Fruit fly (Drosophila melanogaster) whole organism, embryonic: ENCODE data around the gene CG5107.

Experiments used
- Bgb ChIP-seq: fragments of 200-800 bp; sonication (Bioruptor generic); IDR thresholded peaks from 2 replicates; pipeline ENCODE4 v1.3.6; 2022; ENCODE audit warnings: missing biosample characterization, missing genetic modification characterization; ENCODE audit not compliant: partially characterized antibody
- CG10979 ChIP-seq: fragments of 200-800 bp; sonication (Bioruptor generic); optimal IDR thresholded peaks from 2 replicates; lab custom pipeline; 2018; ENCODE audit warnings: missing biosample characterization, mild to moderate bottlenecking, missing genetic modification characterization, moderate library complexity
- CG12391 ChIP-seq: fragments of 200-800 bp; sonication (Bioruptor generic); optimal IDR thresholded peaks from 3 replicates; lab custom pipeline; 2018; ENCODE audit warnings: missing biosample characterization, mild to moderate bottlenecking, missing genetic modification characterization, moderate library complexity
- CG1603 ChIP-seq: fragments of 200-800 bp; sonication (Bioruptor generic); optimal IDR thresholded peaks from 2 replicates; lab custom pipeline; 2019; ENCODE audit warnings: missing biosample characterization, mild to moderate bottlenecking, missing genetic modification characterization, moderate library complexity
- CG18764 ChIP-seq: fragments of 200-800 bp; sonication (Bioruptor generic); optimal IDR thresholded peaks from 3 replicates; lab custom pipeline; 2016; ENCODE audit warnings: missing biosample characterization, missing genetic modification characterization
- CG2678 ChIP-seq: fragments of 200-800 bp; sonication (Bioruptor generic); optimal IDR thresholded peaks from 3 replicates; lab custom pipeline; 2019; ENCODE audit warnings: missing biosample characterization, mild to moderate bottlenecking, missing genetic modification characterization, moderate library complexity
- CG32532 ChIP-seq: fragments of 200-800 bp; sonication (Bioruptor generic); IDR thresholded peaks from 2 replicates; pipeline ENCODE4 v1.3.6; 2022; ENCODE audit warnings: missing biosample characterization, missing genetic modification characterization
- CG3281 ChIP-seq: fragments of 200-800 bp; sonication (Bioruptor generic); optimal IDR thresholded peaks from 3 replicates; lab custom pipeline; 2017; ENCODE audit warnings: missing biosample characterization, mild to moderate bottlenecking, missing genetic modification characterization
- CG34224 ChIP-seq: fragments of 200-800 bp; sonication (Bioruptor generic); IDR thresholded peaks from 3 replicates; pipeline ENCODE4 v1.3.6; 2022; ENCODE audit warnings: missing biosample characterization, missing genetic modification characterization; ENCODE audit not compliant: partially characterized antibody
- CG6689 ChIP-seq: fragments of 200-800 bp; sonication (Bioruptor generic); IDR thresholded peaks from 2 replicates; pipeline ENCODE4 v1.3.6; 2022; ENCODE audit warnings: missing biosample characterization, missing genetic modification characterization
- CG8388 ChIP-seq: fragments of 200-800 bp; sonication (Bioruptor generic); optimal IDR thresholded peaks from 2 replicates; lab custom pipeline; 2019; ENCODE audit warnings: missing biosample characterization, mild to moderate bottlenecking, missing genetic modification characterization, moderate library complexity
- CG8765 ChIP-seq: fragments of 200-800 bp; sonication (Bioruptor generic); IDR thresholded peaks from 2 replicates; pipeline ENCODE4 v1.3.6; 2022; ENCODE audit warnings: missing biosample characterization, missing genetic modification characterization
- CG9727 ChIP-seq: fragments of 200-800 bp; sonication (Bioruptor generic); optimal IDR thresholded peaks from 3 replicates; lab custom pipeline; 2017; ENCODE audit warnings: missing biosample characterization, mild to moderate bottlenecking, missing genetic modification characterization
- D19B ChIP-seq: fragments of 200-800 bp; sonication (Bioruptor generic); optimal IDR thresholded peaks from 2 replicates; lab custom pipeline; 2017; ENCODE audit warnings: missing biosample characterization, mild to moderate bottlenecking, missing genetic modification characterization
- Ets65A ChIP-seq: fragments of 200-800 bp; sonication (Bioruptor generic); peaks from one replicate; lab custom pipeline; 2016; ENCODE audit warnings: missing biosample characterization, missing genetic modification characterization
- Hsf ChIP-seq: fragments of 200-800 bp; sonication (Bioruptor generic); optimal IDR thresholded peaks from 3 replicates; lab custom pipeline; 2016; ENCODE audit warnings: missing biosample characterization, missing genetic modification characterization
- Sox102F ChIP-seq: fragments of 200-800 bp; sonication (Bioruptor generic); optimal IDR thresholded peaks from 2 replicates; lab custom pipeline; 2018; ENCODE audit warnings: missing biosample characterization, mild to moderate bottlenecking, missing genetic modification characterization, moderate library complexity
- Taf1 ChIP-seq: fragments of 200-800 bp; sonication (Bioruptor generic); IDR thresholded peaks from 2 replicates; pipeline ENCODE4 v1.3.6; 2022; ENCODE audit warnings: missing biosample characterization, missing genetic modification characterization
- Xrp1 ChIP-seq: fragments of 200-800 bp; sonication (Bioruptor generic); IDR thresholded peaks from 2 replicates; pipeline ENCODE4 v1.3.6; 2022; ENCODE audit warnings: missing biosample characterization, missing genetic modification characterization
- az2 ChIP-seq: fragments of 200-800 bp; sonication (Bioruptor generic); optimal IDR thresholded peaks from 3 replicates; lab custom pipeline; 2016; ENCODE audit warnings: missing biosample characterization, missing genetic modification characterization
- bsh ChIP-seq, 2 experiments: fragments of 200-800 bp; sonication (Bioruptor generic); optimal IDR thresholded peaks; 2 replicates each; lab custom pipeline; 2017 to 2018; ENCODE audit warnings: mild to moderate bottlenecking in 2 of 2, missing biosample characterization in 2 of 2, missing genetic modification characterization in 2 of 2, moderate library complexity in 1 of 2
- btn ChIP-seq: fragments of 200-800 bp; sonication (Bioruptor generic); optimal IDR thresholded peaks from 2 replicates; lab custom pipeline; 2016; ENCODE audit warnings: missing biosample characterization, missing genetic modification characterization
- dati ChIP-seq: fragments of 200-800 bp; sonication (Bioruptor generic); IDR thresholded peaks from 2 replicates; pipeline ENCODE4 v1.3.6; 2022; ENCODE audit warnings: missing biosample characterization, missing genetic modification characterization
- dmrt99B ChIP-seq: fragments of 200-800 bp; sonication (Bioruptor generic); optimal IDR thresholded peaks from 2 replicates; lab custom pipeline; 2018; ENCODE audit warnings: missing biosample characterization, mild to moderate bottlenecking, missing genetic modification characterization, moderate library complexity
- dysf ChIP-seq: fragments of 200-800 bp; sonication (Bioruptor generic); IDR thresholded peaks from 3 replicates; pipeline ENCODE4 v1.3.6; 2022; ENCODE audit warnings: missing biosample characterization, missing genetic modification characterization
- exex ChIP-seq: fragments of 200-800 bp; sonication (Bioruptor generic); optimal IDR thresholded peaks from 4 replicates; lab custom pipeline; 2018; ENCODE audit warnings: missing biosample characterization, mild to moderate bottlenecking, missing genetic modification characterization, moderate library complexity
- fd102C ChIP-seq: fragments of 200-800 bp; sonication (Bioruptor generic); optimal IDR thresholded peaks from 2 replicates; lab custom pipeline; 2018; ENCODE audit warnings: missing biosample characterization, mild to moderate bottlenecking, missing genetic modification characterization, moderate library complexity
- fd96Cb ChIP-seq: fragments of 200-800 bp; sonication (Bioruptor generic); optimal IDR thresholded peaks from 2 replicates; lab custom pipeline; 2018; ENCODE audit warnings: missing biosample characterization, mild to moderate bottlenecking, missing genetic modification characterization, moderate library complexity
- ftz-f1 ChIP-seq: fragments of 200-800 bp; sonication (Bioruptor generic); optimal IDR thresholded peaks from 2 replicates; lab custom pipeline; 2016; ENCODE audit warnings: missing biosample characterization, missing genetic modification characterization
- gem ChIP-seq: fragments of 200-800 bp; sonication (Bioruptor generic); optimal IDR thresholded peaks from 2 replicates; lab custom pipeline; 2019; ENCODE audit warnings: missing biosample characterization, mild to moderate bottlenecking, missing genetic modification characterization, moderate library complexity
- ind ChIP-seq: fragments of 200-800 bp; sonication (Bioruptor generic); optimal IDR thresholded peaks from 3 replicates; lab custom pipeline; 2016; ENCODE audit warnings: missing biosample characterization, missing genetic modification characterization
- lola ChIP-seq, 3 experiments: fragments of >200 bp in 2 of 3; fragments of 200-800 bp in 1 of 3; sonication (Bioruptor generic) in 1 of 3; optimal IDR thresholded peaks; 2 replicates each; lab custom pipeline; 2017 to 2019; ENCODE audit warnings: missing biosample characterization in 3 of 3, missing genetic modification characterization in 3 of 3, mild to moderate bottlenecking in 1 of 3, moderate library complexity in 1 of 3
- nmo ChIP-seq: fragments of 200-800 bp; sonication (Bioruptor generic); optimal IDR thresholded peaks from 2 replicates; lab custom pipeline; 2018; ENCODE audit warnings: missing biosample characterization, mild to moderate bottlenecking, missing genetic modification characterization, moderate library complexity
- onecut ChIP-seq: fragments of 200-800 bp; sonication (Bioruptor generic); IDR thresholded peaks from 2 replicates; pipeline ENCODE4 v1.3.6; 2022; ENCODE audit warnings: missing biosample characterization, missing genetic modification characterization
- org-1 ChIP-seq: fragments of 200-800 bp; sonication (Bioruptor generic); optimal IDR thresholded peaks from 2 replicates; lab custom pipeline; 2017; ENCODE audit warnings: missing biosample characterization, missing genetic modification characterization
- prd ChIP-seq, 3 experiments: fragments of >200 bp in 2 of 3; fragments of 200-800 bp in 1 of 3; sonication (Bioruptor generic) in 1 of 3; optimal IDR thresholded peaks in 2 of 3; IDR thresholded peaks in 1 of 3; 2 replicates in 2 of 3; 3 replicates in 1 of 3; pipeline versions ENCODE4 v1.3.6 to Lab custom; 2017 to 2022; ENCODE audit warnings: missing biosample characterization in 1 of 3, missing genetic modification characterization in 1 of 3
- pros ChIP-seq: fragments of 200-800 bp; sonication (Bioruptor generic); optimal IDR thresholded peaks from 3 replicates; lab custom pipeline; 2019; ENCODE audit warnings: missing biosample characterization, mild to moderate bottlenecking, missing genetic modification characterization, moderate library complexity
- row ChIP-seq: fragments of 200-800 bp; sonication (Bioruptor generic); IDR thresholded peaks from 3 replicates; pipeline ENCODE4 v1.3.6; 2022; ENCODE audit warnings: missing biosample characterization, missing genetic modification characterization
- sens ChIP-seq: fragments of 200-800 bp; sonication (Bioruptor generic); peaks from one replicate; lab custom pipeline; 2016; ENCODE audit warnings: missing biosample characterization, missing genetic modification characterization
- sima ChIP-seq: fragments of 200-800 bp; sonication (Bioruptor generic); optimal IDR thresholded peaks from 2 replicates; lab custom pipeline; 2016; ENCODE audit warnings: missing biosample characterization, missing genetic modification characterization
- sisA ChIP-seq: fragments of 200-800 bp; sonication (Bioruptor generic); IDR thresholded peaks from 2 replicates; pipeline ENCODE4 v1.3.6; 2022; ENCODE audit warnings: missing biosample characterization, missing genetic modification characterization
- tap ChIP-seq: fragments of 200-800 bp; optimal IDR thresholded peaks from 3 replicates; lab custom pipeline; 2019; ENCODE audit warnings: missing biosample characterization, mild to moderate bottlenecking, missing genetic modification characterization, moderate library complexity
- trh ChIP-seq: fragments of 200-800 bp; sonication (Bioruptor generic); optimal IDR thresholded peaks from 2 replicates; lab custom pipeline; 2016; ENCODE audit warnings: missing biosample characterization, missing genetic modification characterization
- unc-4 ChIP-seq: fragments of 200-800 bp; sonication (Bioruptor generic); IDR thresholded peaks from 2 replicates; pipeline ENCODE4 v1.3.6; 2022; ENCODE audit warnings: missing biosample characterization, missing genetic modification characterization; ENCODE audit not compliant: partially characterized antibody
- zfh1 ChIP-seq: fragments of 200-800 bp; sonication (Bioruptor generic); IDR thresholded peaks from 3 replicates; pipeline ENCODE4 v1.3.6; 2022; ENCODE audit warnings: missing biosample characterization, missing genetic modification characterization

CG5107 gene

DNA sequence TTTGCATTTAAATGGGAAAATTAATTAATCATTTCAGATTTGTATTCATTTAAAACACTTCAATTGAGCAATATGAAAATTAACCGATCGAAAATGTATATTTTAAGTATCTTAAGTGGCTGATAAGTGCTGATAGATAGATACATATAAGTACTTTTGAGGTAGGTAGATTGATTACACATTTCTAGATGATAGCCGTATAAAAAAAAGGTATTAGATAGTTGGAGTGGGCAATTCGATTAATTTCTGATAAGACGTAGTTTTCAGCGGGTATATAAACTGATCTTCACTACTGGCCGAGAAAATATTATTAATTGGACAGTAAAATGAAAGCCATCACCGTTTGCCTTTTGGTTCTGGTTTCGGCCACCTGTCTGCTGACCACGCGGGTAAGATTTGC, at the start of gene CG5107:
CG5107 (plus strand) TSS at position 301 of the 400 bp plus-strand sequence.
- TF ChIP-seq exex (tag; lab: Kevin White, UChicago) = peak; percentile 41
- no peak for TF ChIP-seq unc-4 (GFP tag; lab: Robert Waterston, UW)

DNA sequence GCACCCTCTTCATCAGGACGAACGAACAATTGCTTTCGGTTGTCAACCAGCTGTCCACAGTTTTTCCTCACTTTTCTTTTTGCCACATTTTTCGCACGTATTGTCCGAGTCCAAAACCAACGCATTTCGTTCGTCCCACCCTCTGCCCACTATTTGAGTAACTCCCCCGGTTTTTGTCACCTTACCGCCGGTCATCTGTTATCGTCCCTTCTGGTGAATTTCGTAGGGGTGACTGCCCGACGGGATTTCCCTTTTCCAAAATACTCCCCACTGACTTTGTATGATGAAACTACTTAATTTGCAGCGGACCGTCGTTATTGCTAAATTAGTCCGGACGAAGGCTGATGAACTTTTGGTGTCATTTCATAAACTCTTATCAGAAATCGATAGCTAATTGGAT, 47.9 kb upstream of the CG5107 start:
- TF ChIP-seq Hsf (GFP tag; lab: Kevin White, UChicago) = no peak
- no peak for TF ChIP-seq CG8765 (GFP tag; lab: Robert Waterston, UW)
- no peak for TF ChIP-seq fd102C
- no peak for TF ChIP-seq CG34224 (GFP tag; lab: Robert Waterston, UW)
- peak; percentile 16 for TF ChIP-seq Ets65A (GFP tag; lab: Kevin White, UChicago)
- peak; percentile 63 for TF ChIP-seq sens
- TF ChIP-seq onecut (GFP tag; lab: Robert Waterston, UW) = peak; percentile 12; the same call in 1 of the 2 replicates
- peak; percentile 50 for TF ChIP-seq pros (GFP tag; lab: Kevin White, UChicago)
- no peak for TF ChIP-seq CG8388
- TF ChIP-seq CG3281 (GFP tag; lab: Kevin White, UChicago) = no peak
- TF ChIP-seq, all 482 proteins: peak for 4

DNA sequence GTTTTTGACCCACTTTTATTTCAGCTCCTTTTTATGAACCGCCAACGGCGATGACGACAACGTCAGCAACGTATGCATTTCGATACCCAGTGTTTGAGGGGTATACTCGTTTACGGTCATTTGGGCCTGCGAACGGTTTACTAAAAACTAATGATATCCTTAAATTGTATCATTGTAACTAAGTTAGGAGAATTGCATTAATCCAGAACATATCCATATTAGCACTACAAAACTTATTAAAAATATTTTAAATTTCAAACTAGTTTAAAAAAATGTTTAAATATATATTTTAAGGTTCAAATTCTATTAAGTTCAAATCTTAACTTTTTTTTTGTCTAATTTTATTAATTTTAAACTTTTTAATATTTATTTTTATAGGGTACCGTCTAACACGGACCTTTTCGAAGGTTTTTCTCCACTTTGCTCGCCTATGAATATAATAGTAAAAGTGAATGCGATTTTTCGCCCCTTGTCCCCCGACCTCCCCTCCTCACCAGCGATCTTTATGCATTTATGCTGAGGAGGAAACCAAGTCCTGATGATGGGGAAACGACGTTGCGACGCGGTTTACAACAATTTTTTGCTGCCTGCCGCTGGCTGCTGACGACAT, 45.7 kb upstream of the CG5107 start:
- TF ChIP-seq org-1 = no peak
- TF ChIP-seq bsh (GFP tag; optimal IDR thresholded peaks at IDR 0.05; lab: Kevin White, UChicago) = peak in 1 of 2 experiments; percentile 34
- TF ChIP-seq CG8388 = peak; percentile 19
- TF ChIP-seq dati (GFP tag; lab: Robert Waterston, UW) = no peak
- no peak for TF ChIP-seq zfh1
- no peak for TF ChIP-seq ind (GFP tag; lab: Kevin White, UChicago)
- TF ChIP-seq sisA (GFP tag; lab: Robert Waterston, UW) = no peak
- TF ChIP-seq sens = peak; percentile 80
- TF ChIP-seq CG18764 (GFP tag; lab: Kevin White, UChicago) = no peak
- TF ChIP-seq tap (tag; lab: Kevin White, UChicago) = no peak
- TF ChIP-seq gem = peak; percentile 57
- TF ChIP-seq fd96Cb (tag; lab: Kevin White, UChicago) = peak; percentile 31
- no peak for TF ChIP-seq btn (GFP tag; lab: Kevin White, UChicago)
- TF ChIP-seq CG6689 (GFP tag; lab: Robert Waterston, UW) = peak; percentile 24; the same call in 1 of the 2 replicates
- TF ChIP-seq CG12391 = peak; percentile 14
- no peak for TF ChIP-seq prd (optimal IDR thresholded peaks at IDR 0.05; lab: Kevin White, UChicago)
- TF ChIP-seq prd (GFP tag; IDR thresholded peaks at IDR 0.05; lab: Robert Waterston, UW) = 0 out of 3 replicates have a peak, but pooled peaks have one; percentile 15
- TF ChIP-seq Sox102F (GFP tag; lab: Kevin White, UChicago) = peak; percentile 46
- TF ChIP-seq Bgb (GFP tag; lab: Robert Waterston, UW) = no peak
- no peak for TF ChIP-seq dysf (GFP tag; lab: Robert Waterston, UW)
- peak; percentile 45 for TF ChIP-seq CG2678 (tag; lab: Kevin White, UChicago)
- no peak for TF ChIP-seq CG32532 (GFP tag; lab: Robert Waterston, UW)
- peak in 1 of 3 experiments; percentile 36 for TF ChIP-seq lola (GFP tag; optimal IDR thresholded peaks at IDR 0.05; lab: Kevin White, UChicago)
- TF ChIP-seq dmrt99B (tag; lab: Kevin White, UChicago) = peak; percentile 38
- peak; percentile 27 for TF ChIP-seq D19B
- TF ChIP-seq az2 (GFP tag; lab: Kevin White, UChicago) = peak; percentile 15
- TF ChIP-seq trh (GFP tag; lab: Kevin White, UChicago) = no peak
- peak; percentile 24; the same call in 1 of the 3 replicates for TF ChIP-seq row (GFP tag; lab: Robert Waterston, UW)
- no peak for TF ChIP-seq Taf1
- no peak for TF ChIP-seq CG1603 (tag; lab: Kevin White, UChicago)
- no peak for TF ChIP-seq ftz-f1 (GFP tag; lab: Kevin White, UChicago)
- peak; percentile 27 for TF ChIP-seq nmo
- TF ChIP-seq CG10979 = peak; percentile 64
- TF ChIP-seq CG9727 (GFP tag; lab: Kevin White, UChicago) = peak; percentile 20
- no peak for TF ChIP-seq sima (GFP tag; lab: Kevin White, UChicago)
- peak; percentile 49 for TF ChIP-seq Xrp1
